Fruit fly (Drosophila melanogaster) Kc167 (cell line): ENCODE measurements around the gene CG6974.

Experiments used
- Myc ChIP-seq: fragments of >200 bp; optimal IDR thresholded peaks from 2 replicates; lab custom pipeline; 2017; ENCODE audit warnings: missing external identifiers
- Sin3A ChIP-seq: fragments of >200 bp; optimal IDR thresholded peaks from 2 replicates; lab custom pipeline; 2018; ENCODE audit warnings: missing external identifiers
- h ChIP-seq: fragments of >200 bp; optimal IDR thresholded peaks from 3 replicates; lab custom pipeline; 2018; ENCODE audit warnings: missing external identifiers
- insv ChIP-seq: fragments of >200 bp; optimal IDR thresholded peaks from 3 replicates; lab custom pipeline; 2018; ENCODE audit warnings: missing external identifiers
- psq ChIP-seq: fragments of >200 bp; optimal IDR thresholded peaks from 2 replicates; lab custom pipeline; 2017; ENCODE audit warnings: missing external identifiers
- ttk ChIP-seq: sonication (Bioruptor generic); optimal IDR thresholded peaks from 2 replicates; lab custom pipeline; 2017; ENCODE audit warnings: missing external identifiers

The CG6974 gene

dm6 chr3R:15084461-15085106 lies 5.5 kb upstream of the CG6974 start:
- TF ChIP-seq insv (lab: Kevin White, UChicago) (no peak), Sin3A (lab: Kevin White, UChicago) (no peak), psq (lab: Kevin White, UChicago) (no peak), ttk (lab: Kevin White, UChicago) (no peak), Myc (lab: Kevin White, UChicago) (no peak), h (no peak)

- TF ChIP-seq insv (lab: Kevin White, UChicago) (no peak), psq (lab: Kevin White, UChicago) (no peak), ttk (lab: Kevin White, UChicago) (no peak), h (no peak), Sin3A (lab: Kevin White, UChicago) (no peak), Myc (lab: Kevin White, UChicago) (no peak)
Observed at dm6 chr3R:15083676-15084216, 4.7 kb upstream of the CG6974 start.

- TF ChIP-seq h (no peak), psq (lab: Kevin White, UChicago) (no peak), insv (lab: Kevin White, UChicago) (no peak), ttk (lab: Kevin White, UChicago) (no peak), Sin3A (lab: Kevin White, UChicago) (no peak), Myc (lab: Kevin White, UChicago) (no peak)
Observed at dm6 chr3R:15076963-15077362, 2.1 kb downstream of the CG6974 start, which contains the start of gene dpr9. Gene dpr9 (minus strand): TSS chr3R:15077206.

dm6 chr3R:15057214-15057613 lies 21.9 kb downstream of the CG6974 start:
- no peak for TF ChIP-seq psq (lab: Kevin White, UChicago)
- TF ChIP-seq Sin3A (lab: Kevin White, UChicago) = no peak
- TF ChIP-seq Myc (lab: Kevin White, UChicago) = no peak
- TF ChIP-seq insv (lab: Kevin White, UChicago) = no peak

- TF ChIP-seq psq (lab: Kevin White, UChicago) (no peak), ttk (lab: Kevin White, UChicago) (no peak), Myc (lab: Kevin White, UChicago) (no peak), insv (lab: Kevin White, UChicago) (no peak), Sin3A (lab: Kevin White, UChicago) (no peak), h (no peak)
Observed at dm6 chr3R:15037066-15037465, 42.0 kb downstream of the CG6974 start, which contains the start of gene RpL10Aa. Gene RpL10Aa (plus strand): TSS chr3R:15037366.

- TF ChIP-seq ttk (lab: Kevin White, UChicago) (no peak), insv (lab: Kevin White, UChicago) (no peak), Myc (lab: Kevin White, UChicago) (no peak), psq (lab: Kevin White, UChicago) (no peak), Sin3A (lab: Kevin White, UChicago) (no peak), h (no peak)
Observed at dm6 chr3R:15031662-15032061, 47.4 kb downstream of the CG6974 start.
